Worm (Caenorhabditis elegans) whole organism, L1 larva: ENCODE data around the gene sir-2.3.
A peak's percentile ranks its signal among the peaks of the same experiment; 100 is the strongest.

Source experiments
- C04F5.9 ChIP-seq: sonication (generic microtip); optimal IDR thresholded peaks from 2 replicates; lab custom pipeline; 2016; ENCODE audit warnings: missing genetic modification characterization, missing compliant biosample characterization
- C34B4.2 ChIP-seq: sonication (generic microtip); optimal IDR thresholded peaks from 2 replicates; lab custom pipeline; 2017; ENCODE audit warnings: mild to moderate bottlenecking, missing genetic modification characterization, missing compliant biosample characterization
- aha-1 ChIP-seq: fragments of 150-350 bp; optimal IDR thresholded peaks from 2 replicates; lab custom pipeline; 2014; ENCODE audit warnings: missing biosample characterization, missing genetic modification characterization
- alr-1 ChIP-seq: fragments of 200-800 bp; sonication (Bioruptor generic); optimal IDR thresholded peaks from 2 replicates; lab custom pipeline; 2018; ENCODE audit warnings: borderline replicate concordance, mild to moderate bottlenecking, missing genetic modification characterization, missing compliant biosample characterization
- blmp-1 ChIP-seq: fragments of 150-350 bp; optimal IDR thresholded peaks from 2 replicates; lab custom pipeline; 2014; ENCODE audit warnings: missing biosample characterization, missing genetic modification characterization
- ceh-8 ChIP-seq: fragments of 200-800 bp; sonication (Bioruptor generic); optimal IDR thresholded peaks from 2 replicates; lab custom pipeline; 2018; ENCODE audit warnings: mild to moderate bottlenecking, missing genetic modification characterization, moderate library complexity, missing compliant biosample characterization
- ceh-88 ChIP-seq: fragments of 200-800 bp; sonication (Bioruptor generic); IDR thresholded peaks from 2 replicates; pipeline ENCODE4 v1.3.6; 2022; ENCODE audit warnings: missing genetic modification characterization, missing compliant biosample characterization
- ceh-90 ChIP-seq: sonication (generic microtip); optimal IDR thresholded peaks from 2 replicates; lab custom pipeline; 2016; ENCODE audit warnings: missing genetic modification characterization, missing compliant biosample characterization
- ces-1 ChIP-seq: fragments of 150-350 bp; optimal IDR thresholded peaks from 2 replicates; lab custom pipeline; 2014; ENCODE audit warnings: missing biosample characterization, missing genetic modification reagents, missing genetic modification characterization
- dpl-1 ChIP-seq, 3 experiments: fragments of 150-350 bp in 2 of 3; sonication (generic microtip) in 1 of 3; optimal IDR thresholded peaks; 2 replicates each; lab custom pipeline; 2014 to 2017; ENCODE audit warnings: missing biosample characterization in 3 of 3, missing genetic modification characterization in 3 of 3, missing genetic modification reagents in 3 of 3
- efl-1 ChIP-seq, 4 experiments: fragments of 150-350 bp; optimal IDR thresholded peaks in 3 of 4; peaks in 1 of 4; 1 replicate in 1 of 4; 2 replicates in 3 of 4; lab custom pipeline; 2014; ENCODE audit warnings: missing biosample characterization in 2 of 4, missing genetic modification characterization in 2 of 4, missing genetic modification reagents in 2 of 4
- efl-3 ChIP-seq: fragments of 200-800 bp; sonication (Bioruptor generic); optimal IDR thresholded peaks from 2 replicates; lab custom pipeline; 2018; ENCODE audit warnings: mild to moderate bottlenecking, missing genetic modification characterization, missing compliant biosample characterization
- egl-13 ChIP-seq: sonication (generic microtip); optimal IDR thresholded peaks from 2 replicates; lab custom pipeline; 2016; ENCODE audit warnings: missing genotype, missing genetic modification reagents, missing genetic modification characterization, missing compliant biosample characterization
- elt-3 ChIP-seq, 6 experiments: fragments of 150-350 bp in 1 of 6; sonication (generic microtip); optimal IDR thresholded peaks; 2 replicates each; lab custom pipeline; 2017 to 2018; ENCODE audit warnings: missing biosample characterization in 6 of 6, missing genetic modification characterization in 6 of 6, inconsistent platforms in 1 of 6
- fkh-4 ChIP-seq: sonication (generic microtip); optimal IDR thresholded peaks from 2 replicates; lab custom pipeline; 2016; ENCODE audit warnings: missing compliant biosample characterization, missing genetic modification characterization, borderline replicate concordance
- fkh-8 ChIP-seq: sonication (generic microtip); optimal IDR thresholded peaks from 2 replicates; lab custom pipeline; 2016; ENCODE audit warnings: mild to moderate bottlenecking, missing genetic modification characterization, missing compliant biosample characterization
- fos-1 ChIP-seq: fragments of 150-350 bp; optimal IDR thresholded peaks from 2 replicates; lab custom pipeline; 2014; ENCODE audit warnings: missing biosample characterization, missing genetic modification characterization
- grh-1 ChIP-seq: fragments of 200-800 bp; sonication (Bioruptor generic); IDR thresholded peaks from 2 replicates; pipeline ENCODE4 v1.3.6; 2022; ENCODE audit warnings: missing genetic modification reagents, missing genetic modification characterization, missing compliant biosample characterization
- hlh-17 ChIP-seq: fragments of 200-800 bp; sonication (Bioruptor generic); optimal IDR thresholded peaks from 2 replicates; lab custom pipeline; 2018; ENCODE audit warnings: missing genetic modification characterization, mild to moderate bottlenecking, missing compliant biosample characterization, moderate library complexity, borderline replicate concordance
- hpl-2 ChIP-seq: fragments of 150-350 bp; optimal IDR thresholded peaks from 2 replicates; lab custom pipeline; 2014; ENCODE audit warnings: missing biosample characterization, missing genetic modification reagents, missing genetic modification characterization
- lin-14 ChIP-seq: fragments of 200-800 bp; sonication (Bioruptor generic); optimal IDR thresholded peaks from 2 replicates; lab custom pipeline; 2018; ENCODE audit warnings: mild to moderate bottlenecking, missing genetic modification characterization, moderate library complexity, missing compliant biosample characterization
- lin-35 ChIP-seq, 2 experiments: fragments of 150-350 bp; optimal IDR thresholded peaks; 2 replicates each; lab custom pipeline; 2014; ENCODE audit warnings: missing biosample characterization in 2 of 2, missing genetic modification characterization in 2 of 2, missing genetic modification reagents in 2 of 2
- lir-3 ChIP-seq: sonication (generic microtip); optimal IDR thresholded peaks from 2 replicates; lab custom pipeline; 2016; ENCODE audit warnings: mild to moderate bottlenecking, missing genetic modification characterization, moderate library complexity, missing compliant biosample characterization; ENCODE audit not compliant: poor library complexity
- lsy-2 ChIP-seq, 2 experiments: fragments of 150-350 bp; optimal IDR thresholded peaks; 2 replicates each; lab custom pipeline; 2014; ENCODE audit warnings: missing biosample characterization in 2 of 2, missing genetic modification characterization in 2 of 2
- mdl-1 ChIP-seq, 2 experiments: fragments of 150-350 bp; optimal IDR thresholded peaks; 2 replicates each; lab custom pipeline; 2014 to 2017; ENCODE audit warnings: missing biosample characterization in 2 of 2, missing genetic modification characterization in 2 of 2, inconsistent platforms in 1 of 2
- mep-1 ChIP-seq: fragments of 150-350 bp; optimal IDR thresholded peaks from 2 replicates; lab custom pipeline; 2014; ENCODE audit warnings: missing biosample characterization, missing genetic modification characterization
- nhr-19 ChIP-seq: fragments of 200-800 bp; sonication (Bioruptor generic); conservative IDR thresholded peaks from 2 replicates; pipeline ENCODE4 v1.3.6; 2022; ENCODE audit warnings: missing genetic modification characterization, missing compliant biosample characterization
- nhr-20 ChIP-seq: sonication (generic microtip); optimal IDR thresholded peaks from 2 replicates; lab custom pipeline; 2016; ENCODE audit warnings: mild to moderate bottlenecking, missing genetic modification characterization, missing compliant biosample characterization
- nhr-237 ChIP-seq: fragments of 150-350 bp; optimal IDR thresholded peaks from 2 replicates; lab custom pipeline; 2014; ENCODE audit warnings: missing biosample characterization, missing genetic modification characterization
- nhr-28 ChIP-seq: fragments of 150-350 bp; optimal IDR thresholded peaks from 2 replicates; lab custom pipeline; 2014; ENCODE audit warnings: missing biosample characterization, missing genetic modification characterization
- nhr-47 ChIP-seq: sonication (generic microtip); optimal IDR thresholded peaks from 2 replicates; lab custom pipeline; 2016; ENCODE audit warnings: mild to moderate bottlenecking, missing genetic modification characterization, moderate library complexity, missing compliant biosample characterization
- nhr-71 ChIP-seq: sonication (generic microtip); optimal IDR thresholded peaks from 2 replicates; lab custom pipeline; 2016; ENCODE audit warnings: mild to moderate bottlenecking, missing genetic modification characterization, moderate library complexity, missing compliant biosample characterization
- nhr-77 ChIP-seq: fragments of 150-350 bp; optimal IDR thresholded peaks from 2 replicates; lab custom pipeline; 2014; ENCODE audit warnings: missing biosample characterization, missing genetic modification characterization
- nhr-85 ChIP-seq: sonication (generic microtip); peaks from one replicate; lab custom pipeline; 2016; ENCODE audit warnings: missing genetic modification characterization, inconsistent platforms, missing compliant biosample characterization
- nhr-90 ChIP-seq: sonication (generic microtip); optimal IDR thresholded peaks from 2 replicates; lab custom pipeline; 2016; ENCODE audit warnings: mild to moderate bottlenecking, missing genetic modification characterization, missing compliant biosample characterization; ENCODE audit not compliant: poor library complexity
- pqm-1 ChIP-seq: sonication (generic microtip); optimal IDR thresholded peaks from 3 replicates; lab custom pipeline; 2017; ENCODE audit warnings: missing biosample characterization, missing genetic modification characterization
- rnt-1 ChIP-seq: sonication (generic microtip); optimal IDR thresholded peaks from 2 replicates; lab custom pipeline; 2016; ENCODE audit warnings: mild to moderate bottlenecking, missing genetic modification characterization, moderate library complexity, missing compliant biosample characterization
- snpc-4 ChIP-seq: fragments of 150-350 bp; optimal IDR thresholded peaks from 2 replicates; lab custom pipeline; 2014; ENCODE audit warnings: missing biosample characterization, missing genetic modification characterization
- snu-23 ChIP-seq: sonication (generic microtip); optimal IDR thresholded peaks from 2 replicates; lab custom pipeline; 2016; ENCODE audit warnings: missing genetic modification characterization, missing compliant biosample characterization
- sptf-1 ChIP-seq: fragments of 150-350 bp; optimal IDR thresholded peaks from 2 replicates; lab custom pipeline; 2014; ENCODE audit warnings: missing biosample characterization, missing genetic modification characterization
- sup-37 ChIP-seq: fragments of 200-800 bp; sonication (Bioruptor generic); optimal IDR thresholded peaks from 2 replicates; lab custom pipeline; 2018; ENCODE audit warnings: mild to moderate bottlenecking, missing genetic modification characterization, missing compliant biosample characterization
- swsn-7 ChIP-seq: sonication (generic microtip); optimal IDR thresholded peaks from 2 replicates; lab custom pipeline; 2016; ENCODE audit warnings: missing genetic modification characterization, missing compliant biosample characterization
- tbx-2 ChIP-seq: sonication (generic microtip); optimal IDR thresholded peaks from 2 replicates; lab custom pipeline; 2016; ENCODE audit warnings: missing genetic modification characterization, missing compliant biosample characterization
- unc-130 ChIP-seq: fragments of 150-350 bp; optimal IDR thresholded peaks from 2 replicates; lab custom pipeline; 2017; ENCODE audit warnings: missing biosample characterization, missing genetic modification characterization, inconsistent platforms
- unc-30 ChIP-seq: sonication (generic microtip); optimal IDR thresholded peaks from 2 replicates; lab custom pipeline; 2017; ENCODE audit warnings: missing biosample characterization, missing genetic modification characterization
- unc-86 ChIP-seq: sonication (generic microtip); optimal IDR thresholded peaks from 2 replicates; lab custom pipeline; 2016; ENCODE audit warnings: missing genetic modification characterization, missing compliant biosample characterization
- vab-15 ChIP-seq: sonication (generic microtip); optimal IDR thresholded peaks from 2 replicates; lab custom pipeline; 2017; ENCODE audit warnings: missing genotype, mild to moderate bottlenecking, missing genetic modification characterization, missing compliant biosample characterization
- ztf-4 ChIP-seq: fragments of 150-350 bp; optimal IDR thresholded peaks from 2 replicates; lab custom pipeline; 2014; ENCODE audit warnings: missing biosample characterization, missing genetic modification characterization

Gene sir-2.3

DNA sequence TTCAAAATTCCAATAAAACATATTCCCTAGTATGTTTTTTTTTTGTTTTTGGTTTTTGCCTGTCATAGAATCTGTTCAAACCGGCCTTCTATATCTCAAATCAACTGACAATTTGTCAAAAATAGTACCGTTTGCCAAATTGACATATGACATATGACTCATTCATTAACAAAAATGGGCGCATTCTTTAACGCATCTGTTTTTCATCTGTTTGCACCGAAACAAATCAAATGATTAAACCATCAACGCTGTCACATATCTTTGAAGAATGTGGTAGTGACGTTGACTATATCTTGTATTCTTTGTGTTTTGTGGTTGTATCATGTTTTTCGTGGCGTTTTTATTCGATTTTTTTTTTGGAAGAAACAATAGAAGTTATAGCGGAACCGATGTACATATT, 16.4 kb upstream of the sir-2.3 start:
- TF ChIP-seq mep-1 (tag; lab: Kevin White, UChicago) (peak; percentile 43), nhr-47 (tag; lab: Kevin White, UChicago) (no peak), vab-15 (tag; lab: Kevin White, UChicago) (peak; percentile 46), efl-3 (GFP tag; lab: Kevin White, UChicago) (no peak), nhr-77 (no peak), snu-23 (peak; percentile 7), blmp-1 (tag; lab: Kevin White, UChicago) (peak; percentile 41), nhr-71 (tag; lab: Kevin White, UChicago) (peak; percentile 75), lir-3 (tag; lab: Kevin White, UChicago) (no peak), hpl-2 (GFP tag; lab: Kevin White, UChicago) (no peak), fkh-4 (tag; lab: Kevin White, UChicago) (no peak), nhr-19 (GFP tag; lab: Robert Waterston, UW) (peak; percentile 28), elt-3 (tag; optimal IDR thresholded peaks at IDR 0.05; lab: Kevin White, UChicago) (peak in 1 of 6 experiments; percentile 87), nhr-90 (tag; lab: Kevin White, UChicago) (no peak), unc-130 (peak; percentile 28), lin-35 (GFP tag; optimal IDR thresholded peaks at IDR 0.05; lab: Kevin White, UChicago) (peak in 1 of 2 experiments; percentile 48), swsn-7 (no peak), mdl-1 (tag; optimal IDR thresholded peaks at IDR 0.05; lab: Kevin White, UChicago) (peak in 1 of 2 experiments; percentile 5), dpl-1 (GFP tag; optimal IDR thresholded peaks at IDR 0.05; lab: Kevin White, UChicago) (no peak), snpc-4 (no peak), tbx-2 (tag; lab: Kevin White, UChicago) (peak; percentile 26), nhr-85 (tag; lab: Kevin White, UChicago) (peak; percentile 89), hlh-17 (GFP tag; lab: Kevin White, UChicago) (no peak), nhr-20 (tag; lab: Kevin White, UChicago) (peak; percentile 55), efl-1 (optimal IDR thresholded peaks at IDR 0.05; lab: Kevin White, UChicago) (no peak), efl-1 (GFP tag; optimal IDR thresholded peaks at IDR 0.05 in 1 of 2; lab: Kevin White, UChicago) (no peak), nhr-237 (tag; lab: Kevin White, UChicago) (no peak), sup-37 (GFP tag; lab: Kevin White, UChicago) (no peak), lin-14 (GFP tag; lab: Kevin White, UChicago) (peak; percentile 52), fkh-8 (tag; lab: Kevin White, UChicago) (no peak)

DNA sequence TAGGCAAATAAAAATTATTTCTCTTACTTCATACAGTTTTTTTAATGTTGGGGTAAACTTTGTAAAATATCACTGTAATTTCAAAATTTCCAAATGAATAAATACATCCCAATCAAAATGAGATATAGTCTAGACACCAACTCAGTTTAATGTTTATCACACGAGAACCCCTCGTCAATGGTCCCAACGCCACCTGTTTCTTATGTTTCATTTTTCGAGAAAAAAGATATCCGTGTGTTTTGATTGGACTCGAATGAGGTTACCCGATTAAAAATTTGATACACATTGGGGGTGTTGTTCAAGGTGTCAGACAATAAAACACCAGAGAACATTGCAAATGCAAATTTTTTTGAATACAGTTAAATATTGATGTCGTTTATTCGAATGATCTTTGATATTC, 14.0 kb upstream of the sir-2.3 start:
- TF ChIP-seq nhr-237 (tag; lab: Kevin White, UChicago) (no peak), ces-1 (GFP tag; lab: Kevin White, UChicago) (no peak), grh-1 (no peak), sup-37 (GFP tag; lab: Kevin White, UChicago) (no peak), pqm-1 (tag; lab: Kevin White, UChicago) (no peak), C04F5.9 (no peak), nhr-71 (tag; lab: Kevin White, UChicago) (peak; percentile 78), rnt-1 (tag; lab: Kevin White, UChicago) (peak; percentile 63), nhr-20 (tag; lab: Kevin White, UChicago) (peak; percentile 9), ceh-88 (GFP tag; lab: Robert Waterston, UW) (no peak), fkh-4 (tag; lab: Kevin White, UChicago) (no peak), sptf-1 (no peak), ztf-4 (tag; lab: Kevin White, UChicago) (no peak), ceh-90 (tag; lab: Kevin White, UChicago) (no peak), C34B4.2 (tag; lab: Kevin White, UChicago) (no peak), nhr-90 (tag; lab: Kevin White, UChicago) (no peak), unc-30 (tag; lab: Kevin White, UChicago) (no peak), egl-13 (tag; lab: Kevin White, UChicago) (no peak), vab-15 (tag; lab: Kevin White, UChicago) (no peak), ceh-8 (GFP tag; lab: Kevin White, UChicago) (no peak), nhr-19 (GFP tag; lab: Robert Waterston, UW) (peak; percentile 21; the same call in 1 of the 2 replicates), nhr-28 (tag; lab: Kevin White, UChicago) (no peak), snu-23 (peak; percentile 31), dpl-1 (GFP tag; optimal IDR thresholded peaks at IDR 0.05; lab: Kevin White, UChicago) (no peak), alr-1 (tag; lab: Kevin White, UChicago) (no peak), tbx-2 (tag; lab: Kevin White, UChicago) (no peak), aha-1 (tag; lab: Kevin White, UChicago) (no peak), fos-1 (tag; lab: Kevin White, UChicago) (no peak), unc-86 (tag; lab: Kevin White, UChicago) (no peak), efl-1 (optimal IDR thresholded peaks at IDR 0.05; lab: Kevin White, UChicago) (no peak), efl-1 (GFP tag; optimal IDR thresholded peaks at IDR 0.05 in 1 of 2; lab: Kevin White, UChicago) (no peak), lsy-2 (tag; optimal IDR thresholded peaks at IDR 0.05; lab: Kevin White, UChicago) (peak in 1 of 2 experiments; percentile 11), efl-3 (GFP tag; lab: Kevin White, UChicago) (no peak)
